Worm (Caenorhabditis elegans): Measurements from ENCODE around the gene osm-1.

osm-1 gene

ce11 chrX:16559387-16559786, 18.9 kb downstream of the osm-1 start:
- peak; percentile 41 for TF ChIP-seq nhr-28 (tag; optimal IDR thresholded peaks at IDR 0.05)
- peak; percentile 69 for TF ChIP-seq aha-1 (tag)
- no peak for TF ChIP-seq egl-27 (tag; optimal IDR thresholded peaks at IDR 0.05)
- no peak for TF ChIP-seq unc-130 (GFP tag; optimal IDR thresholded peaks at IDR 0.05)
- TF ChIP-seq hlh-11 (tag; optimal IDR thresholded peaks at IDR 0.05): peak; percentile 5
- TF ChIP-seq mdl-1 (tag; optimal IDR thresholded peaks at IDR 0.05): peak in 1 of 2 experiments; percentile 52
- peak; percentile 13 for TF ChIP-seq mxl-3 (GFP tag; optimal IDR thresholded peaks at IDR 0.05)

- peak; percentile 30 for TF ChIP-seq nhr-28 (tag; optimal IDR thresholded peaks at IDR 0.05)
- TF ChIP-seq nhr-76 (tag; optimal IDR thresholded peaks at IDR 0.05): no peak
- TF ChIP-seq mdl-1 (tag; optimal IDR thresholded peaks at IDR 0.05): peak in 1 of 2 experiments; percentile 38
- peak; percentile 15 for TF ChIP-seq mxl-3 (GFP tag; optimal IDR thresholded peaks at IDR 0.05)
- peak; percentile 34 for TF ChIP-seq hlh-11 (tag; optimal IDR thresholded peaks at IDR 0.05)
- no peak for TF ChIP-seq unc-39 (tag; optimal IDR thresholded peaks at IDR 0.05)
- peak; percentile 25 for TF ChIP-seq hlh-30 (tag; optimal IDR thresholded peaks at IDR 0.05; ENCODE audit: insufficient read depth)
These were observed 20.4 kb downstream of the osm-1 start for ce11 chrX:16560895-16561294.

ce11 chrX:16564515-16565285, 24.2 kb downstream of the osm-1 start:
- peak; percentile 68 for TF ChIP-seq snpc-4 (tag; optimal IDR thresholded peaks at IDR 0.05)
- no peak for TF ChIP-seq ceh-44 (GFP tag; IDR thresholded peaks at IDR 0.05)
- peak; percentile 28 for TF ChIP-seq fkh-10 (GFP tag; optimal IDR thresholded peaks at IDR 0.05)
- TF ChIP-seq F26F4.8 (GFP tag; conservative IDR thresholded peaks at IDR 0.05): no peak
- TF ChIP-seq snpc-1.2 (GFP tag; IDR thresholded peaks at IDR 0.05): 0 out of 2 replicates have a peak, but pooled peaks have one; percentile 22

- TF ChIP-seq snpc-1.2 (GFP tag; IDR thresholded peaks at IDR 0.05) (peak; percentile 40; the same call in 1 of the 2 replicates), snpc-4 (tag; optimal IDR thresholded peaks at IDR 0.05) (peak; percentile 43), set-16 (GFP tag; IDR thresholded peaks at IDR 0.05) (no peak; the same call in 1 of the 2 replicates)
These were observed 25.3 kb downstream of the osm-1 start for ce11 chrX:16565781-16566180.

ce11 chrX:16566358-16566757, 25.9 kb downstream of the osm-1 start:
- TF ChIP-seq unc-62 (GFP tag; optimal IDR thresholded peaks at IDR 0.05 in 1 of 2): no peak
- no peak for TF ChIP-seq unc-62 (tag; optimal IDR thresholded peaks at IDR 0.05)
- TF ChIP-seq ceh-32 (tag; optimal IDR thresholded peaks at IDR 0.05; ENCODE audit: poor library complexity): no peak
- no peak for TF ChIP-seq Y75B8A.6 (GFP tag; IDR thresholded peaks at IDR 0.05)
- TF ChIP-seq ztf-7 (tag; optimal IDR thresholded peaks at IDR 0.05): no peak
- no peak for TF ChIP-seq pqm-1 (tag; optimal IDR thresholded peaks at IDR 0.05)
- peak; percentile 73 for TF ChIP-seq snpc-4 (tag; optimal IDR thresholded peaks at IDR 0.05)
- TF ChIP-seq nhr-48 (tag; optimal IDR thresholded peaks at IDR 0.05): no peak

- TF ChIP-seq unc-62 (GFP tag; optimal IDR thresholded peaks at IDR 0.05 in 1 of 2) (peak in 1 of 2 experiments; percentile 15), unc-62 (tag; optimal IDR thresholded peaks at IDR 0.05) (no peak), hif-1 (tag; optimal IDR thresholded peaks at IDR 0.05) (no peak), arid-1 (GFP tag; conservative IDR thresholded peaks at IDR 0.05) (no peak), F44E2.7 (GFP tag; IDR thresholded peaks at IDR 0.05) (no peak), ceh-20 (GFP tag; IDR thresholded peaks at IDR 0.05) (no peak), gei-8 (GFP tag; optimal IDR thresholded peaks at IDR 0.05) (no peak), hlh-11 (tag; optimal IDR thresholded peaks at IDR 0.05) (no peak), egl-43 (GFP tag; IDR thresholded peaks at IDR 0.05) (no peak), Y5F2A.4 (GFP tag; optimal IDR thresholded peaks at IDR 0.05) (no peak), unc-39 (tag; optimal IDR thresholded peaks at IDR 0.05) (no peak), spr-3 (GFP tag; optimal IDR thresholded peaks at IDR 0.05) (no peak), aha-1 (tag) (peak; percentile 61), dmd-9 (GFP tag; IDR thresholded peaks at IDR 0.05) (no peak)
These were observed 31.4 kb downstream of the osm-1 start for ce11 chrX:16571877-16572276.
